Fruit fly (Drosophila melanogaster): ENCODE data around the gene ash1.

The ash1 gene

DNA sequence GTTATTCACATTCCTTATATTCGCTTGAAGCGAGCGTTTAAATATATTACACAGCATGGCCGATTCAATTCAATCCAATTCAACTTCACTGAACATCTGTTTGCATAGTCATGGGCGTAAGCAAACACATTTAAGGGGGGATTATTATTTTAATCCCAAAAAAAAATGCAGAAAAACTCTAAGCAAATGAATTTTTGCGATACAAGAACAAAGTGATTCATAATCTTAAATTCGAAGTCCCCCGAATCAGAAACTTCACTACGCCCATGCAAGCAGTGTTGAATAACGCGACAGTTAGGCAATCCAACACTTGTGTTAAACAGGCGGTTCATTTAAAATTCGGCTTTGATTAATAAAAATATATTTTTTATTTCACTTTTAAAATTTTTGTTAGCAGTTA is 8.1 kb downstream of the ash1 start, which contains the start of gene CG14100:
TSS of gene CG14100 (minus strand) at position 103 of the 400 bp plus-strand sequence.
- TF ChIP-seq CG8478 (optimal IDR thresholded peaks at IDR 0.05) (no peak), CTCF (optimal IDR thresholded peaks at IDR 0.05) (no peak)

DNA sequence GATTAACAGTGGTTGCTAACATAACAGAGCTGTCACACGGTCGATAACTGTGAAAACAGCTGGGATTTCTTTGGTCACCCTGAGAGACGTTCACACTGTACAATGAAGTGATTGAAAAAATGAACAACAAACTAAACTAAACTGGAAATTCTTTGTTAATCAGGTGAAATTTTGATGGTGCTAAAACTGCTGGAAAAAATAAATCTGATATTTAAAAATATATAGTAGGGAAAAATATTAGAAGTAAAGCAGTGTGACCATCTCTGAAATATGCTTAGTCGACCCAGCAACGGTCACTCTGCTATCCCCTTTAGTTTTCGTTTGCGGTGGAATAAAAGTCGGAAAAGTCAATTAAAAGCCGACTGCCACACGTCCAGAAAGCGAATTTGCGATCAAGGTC is 12.6 kb downstream of the ash1 start, which contains the start of the genes CG9231 and CG9330:
TSS of gene CG9231 (minus strand) at position 25 of the 400 bp plus-strand sequence.
TSS of gene CG9330 (plus strand) at position 275 of the 400 bp plus-strand sequence.
- TF ChIP-seq CTCF (optimal IDR thresholded peaks at IDR 0.05) (no peak), CG8478 (optimal IDR thresholded peaks at IDR 0.05) (no peak)

DNA sequence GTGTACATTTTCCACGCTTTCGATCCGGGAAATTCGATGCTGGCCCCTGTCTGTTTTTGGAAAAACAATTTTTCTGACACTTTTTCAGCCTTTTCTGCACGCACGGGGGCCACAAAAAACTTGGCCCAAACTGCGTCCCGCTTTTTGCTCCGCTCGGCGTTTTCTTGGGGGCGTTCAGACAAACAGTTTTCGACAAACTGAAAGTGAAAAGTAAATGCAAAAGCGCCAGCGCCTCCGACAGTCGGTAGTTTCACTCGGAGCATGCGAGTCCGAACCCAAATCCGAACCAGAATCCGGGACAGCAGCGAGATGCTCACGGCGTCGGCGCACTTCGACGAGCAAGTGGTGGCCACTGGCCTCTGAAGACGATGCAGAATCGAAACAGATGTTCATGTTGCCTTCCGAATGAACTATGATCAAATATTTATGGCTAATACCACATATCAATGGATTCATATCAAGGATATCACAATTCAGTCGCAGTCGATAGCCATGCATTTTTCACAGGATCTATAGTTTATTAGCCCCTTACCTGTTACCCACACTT is 14.1 kb downstream of the ash1 start, which contains the start of gene Shal:
TSS of gene Shal (minus strand) at position 200 of the 547 bp plus-strand sequence.
- TF ChIP-seq CTCF (optimal IDR thresholded peaks at IDR 0.05), result no peak
- TF ChIP-seq CG8478 (optimal IDR thresholded peaks at IDR 0.05), result no peak

DNA sequence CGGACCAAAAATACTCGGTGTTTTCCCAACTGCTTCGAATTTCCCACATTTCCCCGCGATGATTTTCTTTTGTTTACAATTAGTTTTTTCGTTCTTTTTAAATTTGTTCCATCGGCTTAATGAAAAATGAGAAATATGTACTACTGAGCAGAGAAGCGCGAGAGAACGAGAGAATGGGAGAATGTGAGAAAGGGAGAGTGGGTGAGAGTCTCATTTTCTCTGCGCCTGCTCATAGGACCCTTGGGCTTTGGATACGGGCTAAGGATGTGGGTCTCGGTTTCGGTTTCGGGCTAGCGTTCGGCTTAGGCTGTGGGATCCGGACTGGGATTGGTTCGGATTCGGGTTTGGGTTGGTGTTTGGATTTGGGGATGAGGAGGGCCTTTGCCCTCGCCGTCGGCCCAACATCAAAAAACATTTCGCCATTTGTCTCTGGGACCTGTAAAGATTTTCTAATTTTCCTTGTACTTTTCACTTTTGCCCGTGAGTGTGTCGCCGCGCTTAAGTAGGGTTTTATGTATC is 17.8 kb downstream of the ash1 start:
- no peak for TF ChIP-seq CTCF (optimal IDR thresholded peaks at IDR 0.05)
- no peak for TF ChIP-seq CG8478 (optimal IDR thresholded peaks at IDR 0.05)

DNA sequence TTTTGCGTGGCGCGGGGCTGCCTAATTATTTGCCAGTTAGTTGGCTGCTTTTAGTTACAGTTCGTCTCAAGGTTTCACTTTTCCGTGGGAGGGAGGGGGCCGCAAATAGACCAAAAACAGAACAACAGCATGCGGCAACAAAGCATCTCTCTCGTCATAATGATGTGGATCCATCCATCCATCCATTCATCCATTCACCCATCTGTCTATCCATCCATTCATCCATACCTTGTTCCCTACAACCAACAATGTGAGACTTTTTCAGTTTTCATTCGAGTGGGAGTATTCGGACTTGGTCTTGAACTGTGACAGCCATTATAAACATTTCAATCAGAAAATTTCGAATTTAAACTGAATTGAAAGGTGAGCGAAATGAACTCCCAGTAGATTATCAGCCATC is 19.2 kb downstream of the ash1 start:
- TF ChIP-seq CG8478 (optimal IDR thresholded peaks at IDR 0.05), result no peak
- no peak for TF ChIP-seq CTCF (optimal IDR thresholded peaks at IDR 0.05)

DNA sequence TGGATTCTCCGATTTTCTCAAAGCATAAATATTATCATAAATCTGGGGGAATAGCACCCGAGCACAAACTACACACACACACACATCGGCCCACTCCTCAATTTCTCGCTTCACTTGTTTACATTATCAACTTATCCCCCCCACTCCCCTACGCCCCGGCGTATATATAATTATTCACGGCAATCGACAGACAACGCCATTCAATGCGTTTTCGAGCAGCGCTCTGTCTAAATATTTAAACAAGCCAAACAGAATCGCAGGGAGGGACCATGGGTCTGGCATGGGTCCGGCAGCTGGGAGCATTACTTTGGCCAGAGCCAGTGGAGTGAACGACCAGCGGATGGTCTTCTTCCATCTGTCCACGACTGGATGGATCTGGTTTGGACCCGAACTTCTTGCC is 22.9 kb downstream of the ash1 start:
- TF ChIP-seq CG8478 (optimal IDR thresholded peaks at IDR 0.05), result no peak
- TF ChIP-seq CTCF (optimal IDR thresholded peaks at IDR 0.05), result no peak

DNA sequence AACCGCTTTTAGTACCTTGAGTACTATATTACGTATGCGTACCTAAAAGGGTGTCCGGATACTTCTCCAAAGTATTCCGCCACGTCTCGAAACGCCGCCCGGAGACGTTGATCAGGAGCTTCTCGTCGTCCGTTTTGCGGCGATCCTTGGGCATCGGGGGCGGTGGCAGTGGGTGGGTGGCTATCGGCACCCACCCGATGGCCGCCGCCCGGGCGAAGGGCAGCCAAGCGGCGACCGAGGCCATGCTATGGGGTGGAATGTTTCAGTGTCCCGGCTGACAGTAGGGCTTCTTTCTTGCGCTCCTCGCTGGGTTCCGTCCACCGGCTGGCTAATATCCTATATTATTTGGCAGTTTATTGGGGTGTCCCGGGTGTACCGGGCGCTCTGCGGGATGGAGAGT is 24.1 kb downstream of the ash1 start:
- TF ChIP-seq CTCF (optimal IDR thresholded peaks at IDR 0.05) (no peak), CG8478 (optimal IDR thresholded peaks at IDR 0.05) (no peak)

DNA sequence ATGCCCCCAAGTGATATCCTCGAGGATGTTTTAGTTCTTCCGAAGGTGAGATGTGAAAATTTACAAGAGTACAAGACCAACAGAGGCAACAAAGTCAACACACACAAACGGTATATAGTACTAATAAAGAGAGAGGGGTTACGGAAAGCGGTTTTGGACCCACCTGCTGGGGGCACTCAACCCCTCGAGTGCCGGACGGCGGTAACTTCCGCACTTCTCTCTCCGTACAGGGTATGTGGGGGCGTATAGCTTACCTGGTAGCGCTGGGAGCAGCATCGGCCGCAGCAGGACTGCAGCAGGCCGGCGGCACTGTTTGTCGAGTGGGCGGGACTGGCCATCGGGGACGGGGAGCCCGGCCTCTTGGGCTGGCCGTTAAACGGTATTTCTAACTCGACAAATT is 29.1 kb downstream of the ash1 start:
- TF ChIP-seq CG8478 (optimal IDR thresholded peaks at IDR 0.05) (no peak), CTCF (optimal IDR thresholded peaks at IDR 0.05) (no peak)

DNA sequence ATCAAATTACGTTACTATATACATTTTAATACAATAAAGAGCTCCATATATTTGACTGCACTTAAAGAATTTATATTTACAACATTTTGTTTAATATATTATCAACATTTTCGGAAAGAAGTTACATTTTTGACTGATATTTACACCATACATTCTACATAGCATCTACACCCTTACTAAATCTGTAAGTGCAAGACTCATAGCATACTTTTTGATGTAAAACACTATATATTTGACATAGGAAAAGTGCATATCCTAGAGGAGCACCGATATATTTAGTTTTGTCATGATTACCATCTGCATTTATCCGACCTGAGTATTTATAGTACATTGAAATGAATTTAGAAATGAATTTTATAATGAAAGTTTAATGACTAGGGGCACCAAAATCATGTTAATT is 29.6 kb downstream of the ash1 start:
- TF ChIP-seq CG8478 (optimal IDR thresholded peaks at IDR 0.05) (no peak), CTCF (optimal IDR thresholded peaks at IDR 0.05) (peak; percentile 10 to 50)

DNA sequence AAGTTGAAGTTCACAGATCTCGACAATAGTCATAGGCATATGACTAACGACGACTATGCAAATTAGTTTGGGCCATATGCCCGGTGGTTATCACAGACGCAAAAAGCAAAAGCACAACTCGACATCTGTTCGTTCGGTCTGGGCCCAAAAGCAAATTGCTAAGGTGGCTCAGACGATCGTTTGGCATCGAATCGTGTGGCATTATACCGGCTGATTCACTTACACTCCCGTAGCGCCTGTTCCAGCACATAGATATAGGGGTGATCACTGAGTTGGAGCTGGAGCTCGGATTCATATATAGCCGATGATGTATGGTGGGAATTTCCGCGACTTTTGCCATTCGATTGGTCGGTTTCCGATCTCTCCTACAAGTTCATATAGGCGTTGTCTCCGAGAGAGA is 32.4 kb downstream of the ash1 start:
- TF ChIP-seq CTCF (optimal IDR thresholded peaks at IDR 0.05) (no peak), CG8478 (optimal IDR thresholded peaks at IDR 0.05) (no peak)

DNA sequence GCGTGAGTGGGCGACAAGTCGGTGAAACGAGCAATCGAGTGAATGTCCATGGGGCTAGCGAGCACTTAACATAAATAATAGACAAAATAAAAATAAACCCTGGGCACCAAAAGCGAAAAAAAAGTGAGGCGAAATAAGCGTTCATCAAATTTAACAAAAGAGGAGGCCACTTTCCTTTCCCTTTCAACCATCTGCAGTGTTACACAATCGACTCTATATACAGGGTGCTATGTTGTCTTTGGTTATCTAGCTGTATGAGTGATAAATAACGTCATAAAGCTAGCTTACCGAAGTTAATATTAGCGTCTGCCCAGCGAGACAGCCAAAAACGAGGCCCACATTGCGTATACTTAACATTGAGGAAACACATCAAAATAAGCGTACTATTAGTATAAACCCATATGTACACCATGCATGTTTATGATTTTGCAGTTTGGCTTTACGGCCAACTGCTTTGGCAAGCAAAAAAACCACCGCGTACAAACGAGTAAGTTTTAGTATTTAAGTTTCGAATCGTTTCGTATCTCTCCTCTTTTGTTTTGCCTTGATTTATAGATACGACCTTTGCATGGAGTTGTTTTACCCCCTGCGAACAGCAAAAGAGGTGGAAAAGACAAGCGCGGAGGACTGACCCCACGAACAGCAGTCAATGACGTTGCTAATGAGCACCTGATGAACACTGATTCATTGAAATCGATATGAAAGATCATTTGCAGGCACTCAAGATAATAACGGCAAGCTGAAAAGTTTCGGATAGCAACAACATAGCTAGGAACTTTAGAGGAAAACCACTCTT is 33.5 kb downstream of the ash1 start:
- TF ChIP-seq CTCF (optimal IDR thresholded peaks at IDR 0.05) (no peak), CG8478 (optimal IDR thresholded peaks at IDR 0.05) (no peak)

DNA sequence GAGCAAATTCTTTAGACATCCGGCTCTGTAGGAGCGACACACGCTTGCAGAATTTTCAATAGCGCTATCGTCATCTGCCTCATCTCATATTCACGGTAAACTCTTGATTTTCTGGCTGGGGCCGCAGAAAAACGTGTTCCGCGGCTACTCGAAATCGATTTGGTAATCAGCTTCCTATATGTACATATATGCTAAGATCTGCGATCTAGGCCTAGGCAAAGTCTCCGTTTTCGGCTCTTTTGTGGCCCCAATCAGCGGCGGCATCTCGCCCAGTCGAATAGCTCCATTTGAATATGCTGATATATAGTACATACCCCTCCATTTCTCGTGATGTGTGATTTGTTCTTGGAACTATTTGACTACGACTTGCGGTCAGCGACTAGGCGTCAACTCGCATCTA is 35.5 kb downstream of the ash1 start:
- TF ChIP-seq CG8478 (optimal IDR thresholded peaks at IDR 0.05) (no peak), CTCF (optimal IDR thresholded peaks at IDR 0.05) (no peak)

DNA sequence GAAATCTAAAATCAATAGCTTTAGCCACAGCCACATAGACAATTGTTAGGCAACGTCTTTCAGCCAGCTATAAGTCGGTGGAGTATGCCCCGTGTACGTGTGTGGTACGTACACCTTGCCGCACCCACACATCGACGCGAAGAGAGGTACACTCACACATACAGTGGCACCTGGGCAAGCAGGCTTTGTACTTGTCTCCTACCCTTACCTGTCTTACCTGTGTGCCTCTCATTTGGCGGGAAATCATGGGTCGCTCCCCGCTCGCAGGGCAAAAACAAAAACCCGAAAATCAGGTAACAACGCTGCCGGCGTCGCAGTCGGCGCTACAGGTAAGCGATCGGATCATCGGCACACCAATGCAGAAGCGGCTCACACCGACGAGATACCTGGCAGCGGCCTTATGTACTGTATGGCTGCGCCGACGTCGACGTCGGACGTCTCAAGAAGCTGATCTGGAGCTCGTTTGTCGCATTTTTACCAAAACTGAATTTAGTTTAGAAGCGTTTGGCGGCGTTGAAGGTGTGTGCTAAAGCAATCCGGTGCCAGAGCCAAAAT is 36.3 kb downstream of the ash1 start:
- no peak for TF ChIP-seq CTCF (optimal IDR thresholded peaks at IDR 0.05)
- TF ChIP-seq CG8478 (optimal IDR thresholded peaks at IDR 0.05), result no peak

DNA sequence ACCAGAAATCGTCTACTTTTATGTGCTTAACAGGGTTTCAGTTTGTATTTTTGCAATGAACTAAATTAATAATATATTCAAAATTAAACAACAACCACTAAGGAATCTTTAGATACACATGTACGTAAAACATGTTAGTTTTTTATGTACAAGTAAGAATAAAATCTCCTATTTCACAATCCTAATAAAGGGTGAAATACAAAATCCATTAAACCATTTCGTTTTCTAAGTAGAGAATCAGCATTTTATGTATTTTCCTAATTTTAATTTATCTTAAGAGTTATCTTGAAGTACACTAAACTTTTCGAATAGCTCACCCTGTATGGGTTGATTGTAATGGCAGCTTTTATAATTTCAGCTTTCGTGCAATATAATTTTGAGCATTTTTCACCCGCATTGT is 36.8 kb downstream of the ash1 start:
- TF ChIP-seq CG8478 (optimal IDR thresholded peaks at IDR 0.05) (no peak), CTCF (optimal IDR thresholded peaks at IDR 0.05) (no peak)

DNA sequence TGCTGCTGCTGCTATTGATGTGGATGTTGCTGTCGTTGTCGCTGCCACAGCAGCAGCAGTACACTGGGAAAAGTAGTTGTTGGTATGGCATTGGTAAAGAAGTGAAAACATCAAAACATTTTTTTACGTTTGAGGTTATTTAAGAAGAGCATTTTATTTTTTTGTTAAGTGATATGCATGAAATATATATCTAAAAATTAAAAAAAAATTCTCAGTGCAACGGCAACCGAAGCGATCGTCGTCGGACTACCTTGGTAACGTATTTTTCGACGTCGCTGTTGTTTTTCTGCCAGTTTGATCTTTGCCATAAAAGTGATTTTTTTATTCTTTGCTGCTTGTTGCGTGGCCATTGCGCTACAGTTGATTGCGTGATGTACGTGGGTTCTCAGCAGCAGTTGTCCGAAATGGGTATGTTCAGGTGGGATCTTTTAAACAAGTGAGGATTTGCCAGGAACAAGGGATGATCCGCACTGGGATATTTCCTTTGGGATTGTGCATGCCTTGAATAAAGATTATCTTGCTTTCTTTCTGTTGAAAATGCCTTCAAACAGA is 37.8 kb downstream of the ash1 start:
- no peak for TF ChIP-seq CTCF (optimal IDR thresholded peaks at IDR 0.05)
- no peak for TF ChIP-seq CG8478 (optimal IDR thresholded peaks at IDR 0.05)

Measured in S2 (cell line).